Worm (Caenorhabditis elegans) whole organism, L1 larva: ENCODE data around the gene T04H1.5.

Experiments used
- C04F5.9 ChIP-seq: sonication (generic microtip); optimal IDR thresholded peaks from 2 replicates; lab custom pipeline; 2016; ENCODE audit warnings: missing genetic modification characterization, missing compliant biosample characterization
- C34B4.2 ChIP-seq: sonication (generic microtip); optimal IDR thresholded peaks from 2 replicates; lab custom pipeline; 2017; ENCODE audit warnings: mild to moderate bottlenecking, missing genetic modification characterization, missing compliant biosample characterization
- aha-1 ChIP-seq: fragments of 150-350 bp; optimal IDR thresholded peaks from 2 replicates; lab custom pipeline; 2014; ENCODE audit warnings: missing biosample characterization, missing genetic modification characterization
- ama-1 ChIP-seq: fragments of 150-350 bp; optimal IDR thresholded peaks from 2 replicates; lab custom pipeline; 2014
- ceh-8 ChIP-seq: fragments of 200-800 bp; sonication (Bioruptor generic); optimal IDR thresholded peaks from 2 replicates; lab custom pipeline; 2018; ENCODE audit warnings: mild to moderate bottlenecking, missing genetic modification characterization, moderate library complexity, missing compliant biosample characterization
- dsc-1 ChIP-seq: sonication (generic microtip); optimal IDR thresholded peaks from 2 replicates; lab custom pipeline; 2016; ENCODE audit warnings: mild to moderate bottlenecking, missing genetic modification characterization, missing compliant biosample characterization
- efl-1 ChIP-seq, 4 experiments: fragments of 150-350 bp; optimal IDR thresholded peaks in 3 of 4; peaks in 1 of 4; 1 replicate in 1 of 4; 2 replicates in 3 of 4; lab custom pipeline; 2014; ENCODE audit warnings: missing biosample characterization in 2 of 4, missing genetic modification characterization in 2 of 4, missing genetic modification reagents in 2 of 4
- egl-27 ChIP-seq, 2 experiments: fragments of 150-350 bp in 1 of 2; sonication (generic microtip); optimal IDR thresholded peaks; 3 replicates each; lab custom pipeline; 2017 to 2018; ENCODE audit warnings: missing biosample characterization in 2 of 2, missing genetic modification characterization in 2 of 2, missing genetic modification reagents in 2 of 2
- elt-2 ChIP-seq: sonication (generic microtip); optimal IDR thresholded peaks from 2 replicates; lab custom pipeline; 2016; ENCODE audit warnings: missing genetic modification characterization, mild to moderate bottlenecking, inconsistent platforms, missing compliant biosample characterization, missing genetic modification reagents
- elt-3 ChIP-seq, 6 experiments: fragments of 150-350 bp in 1 of 6; sonication (generic microtip); optimal IDR thresholded peaks; 2 replicates each; lab custom pipeline; 2017 to 2018; ENCODE audit warnings: missing biosample characterization in 6 of 6, missing genetic modification characterization in 6 of 6, inconsistent platforms in 1 of 6
- fkh-4 ChIP-seq: sonication (generic microtip); optimal IDR thresholded peaks from 2 replicates; lab custom pipeline; 2016; ENCODE audit warnings: missing compliant biosample characterization, missing genetic modification characterization, borderline replicate concordance
- fos-1 ChIP-seq: fragments of 150-350 bp; optimal IDR thresholded peaks from 2 replicates; lab custom pipeline; 2014; ENCODE audit warnings: missing biosample characterization, missing genetic modification characterization
- hlh-17 ChIP-seq: fragments of 200-800 bp; sonication (Bioruptor generic); optimal IDR thresholded peaks from 2 replicates; lab custom pipeline; 2018; ENCODE audit warnings: missing genetic modification characterization, mild to moderate bottlenecking, missing compliant biosample characterization, moderate library complexity, borderline replicate concordance
- hlh-4 ChIP-seq: sonication (generic microtip); optimal IDR thresholded peaks from 2 replicates; lab custom pipeline; 2016; ENCODE audit warnings: mild to moderate bottlenecking, missing genetic modification characterization, missing compliant biosample characterization
- irx-1 ChIP-seq: sonication (generic microtip); optimal IDR thresholded peaks from 2 replicates; lab custom pipeline; 2016; ENCODE audit warnings: missing genetic modification characterization, missing compliant biosample characterization
- jun-1 ChIP-seq: fragments of 150-350 bp; optimal IDR thresholded peaks from 2 replicates; lab custom pipeline; 2014; ENCODE audit warnings: missing biosample characterization, missing genetic modification reagents, missing genetic modification characterization
- lin-13 ChIP-seq: fragments of 150-350 bp; optimal IDR thresholded peaks from 2 replicates; lab custom pipeline; 2014; ENCODE audit warnings: missing biosample characterization, missing genetic modification reagents, missing genetic modification characterization
- lin-14 ChIP-seq: fragments of 200-800 bp; sonication (Bioruptor generic); optimal IDR thresholded peaks from 2 replicates; lab custom pipeline; 2018; ENCODE audit warnings: mild to moderate bottlenecking, missing genetic modification characterization, moderate library complexity, missing compliant biosample characterization
- lin-15B ChIP-seq: fragments of 150-350 bp; sonication (generic microtip); optimal IDR thresholded peaks from 3 replicates; lab custom pipeline; 2014; ENCODE audit warnings: missing biosample characterization, missing genetic modification characterization
- lsy-2 ChIP-seq, 2 experiments: fragments of 150-350 bp; optimal IDR thresholded peaks; 2 replicates each; lab custom pipeline; 2014; ENCODE audit warnings: missing biosample characterization in 2 of 2, missing genetic modification characterization in 2 of 2
- mep-1 ChIP-seq: fragments of 150-350 bp; optimal IDR thresholded peaks from 2 replicates; lab custom pipeline; 2014; ENCODE audit warnings: missing biosample characterization, missing genetic modification characterization
- nhr-19 ChIP-seq: fragments of 200-800 bp; sonication (Bioruptor generic); conservative IDR thresholded peaks from 2 replicates; pipeline ENCODE4 v1.3.6; 2022; ENCODE audit warnings: missing genetic modification characterization, missing compliant biosample characterization
- nhr-71 ChIP-seq: sonication (generic microtip); optimal IDR thresholded peaks from 2 replicates; lab custom pipeline; 2016; ENCODE audit warnings: mild to moderate bottlenecking, missing genetic modification characterization, moderate library complexity, missing compliant biosample characterization
- nhr-76 ChIP-seq: sonication (generic microtip); optimal IDR thresholded peaks from 2 replicates; lab custom pipeline; 2017; ENCODE audit warnings: missing biosample characterization, missing genetic modification characterization
- nhr-77 ChIP-seq: fragments of 150-350 bp; optimal IDR thresholded peaks from 2 replicates; lab custom pipeline; 2014; ENCODE audit warnings: missing biosample characterization, missing genetic modification characterization
- nhr-85 ChIP-seq: sonication (generic microtip); peaks from one replicate; lab custom pipeline; 2016; ENCODE audit warnings: missing genetic modification characterization, inconsistent platforms, missing compliant biosample characterization
- nhr-90 ChIP-seq: sonication (generic microtip); optimal IDR thresholded peaks from 2 replicates; lab custom pipeline; 2016; ENCODE audit warnings: mild to moderate bottlenecking, missing genetic modification characterization, missing compliant biosample characterization; ENCODE audit not compliant: poor library complexity
- pag-3 ChIP-seq: sonication (generic microtip); optimal IDR thresholded peaks from 2 replicates; lab custom pipeline; 2017; ENCODE audit warnings: missing genetic modification characterization, mild to moderate bottlenecking, missing compliant biosample characterization, antibody characterized with exemption, borderline replicate concordance; ENCODE audit not compliant: insufficient read depth
- pax-3 ChIP-seq: fragments of 200-800 bp; sonication (Bioruptor generic); optimal IDR thresholded peaks from 2 replicates; lab custom pipeline; 2018; ENCODE audit warnings: mild to moderate bottlenecking, missing genetic modification characterization, moderate library complexity, missing compliant biosample characterization
- rnt-1 ChIP-seq: sonication (generic microtip); optimal IDR thresholded peaks from 2 replicates; lab custom pipeline; 2016; ENCODE audit warnings: mild to moderate bottlenecking, missing genetic modification characterization, moderate library complexity, missing compliant biosample characterization
- skn-1 ChIP-seq: fragments of 150-350 bp; optimal IDR thresholded peaks from 2 replicates; lab custom pipeline; 2014; ENCODE audit warnings: missing biosample characterization, missing genetic modification characterization
- snpc-4 ChIP-seq: fragments of 150-350 bp; optimal IDR thresholded peaks from 2 replicates; lab custom pipeline; 2014; ENCODE audit warnings: missing biosample characterization, missing genetic modification characterization
- sup-37 ChIP-seq: fragments of 200-800 bp; sonication (Bioruptor generic); optimal IDR thresholded peaks from 2 replicates; lab custom pipeline; 2018; ENCODE audit warnings: mild to moderate bottlenecking, missing genetic modification characterization, missing compliant biosample characterization
- unc-62 ChIP-seq: fragments of 150-350 bp; optimal IDR thresholded peaks from 2 replicates; lab custom pipeline; 2014; ENCODE audit warnings: missing biosample characterization, missing genetic modification reagents, missing genetic modification characterization
- vab-15 ChIP-seq: sonication (generic microtip); optimal IDR thresholded peaks from 2 replicates; lab custom pipeline; 2017; ENCODE audit warnings: missing genotype, mild to moderate bottlenecking, missing genetic modification characterization, missing compliant biosample characterization
- xbp-1 ChIP-seq: sonication (generic microtip); optimal IDR thresholded peaks from 2 replicates; lab custom pipeline; 2016; ENCODE audit warnings: missing genetic modification characterization, missing compliant biosample characterization
- zip-4 ChIP-seq: fragments of 200-800 bp; sonication (Bioruptor generic); optimal IDR thresholded peaks from 2 replicates; lab custom pipeline; 2018; ENCODE audit warnings: mild to moderate bottlenecking, missing genetic modification characterization, moderate library complexity, missing compliant biosample characterization
- ztf-11 ChIP-seq, 2 experiments: sonication (generic microtip); optimal IDR thresholded peaks; 2 replicates each; lab custom pipeline; 2016 to 2017; ENCODE audit warnings: missing genetic modification characterization in 2 of 2, missing biosample characterization in 1 of 2, missing compliant biosample characterization in 1 of 2

The T04H1.5 gene

DNA sequence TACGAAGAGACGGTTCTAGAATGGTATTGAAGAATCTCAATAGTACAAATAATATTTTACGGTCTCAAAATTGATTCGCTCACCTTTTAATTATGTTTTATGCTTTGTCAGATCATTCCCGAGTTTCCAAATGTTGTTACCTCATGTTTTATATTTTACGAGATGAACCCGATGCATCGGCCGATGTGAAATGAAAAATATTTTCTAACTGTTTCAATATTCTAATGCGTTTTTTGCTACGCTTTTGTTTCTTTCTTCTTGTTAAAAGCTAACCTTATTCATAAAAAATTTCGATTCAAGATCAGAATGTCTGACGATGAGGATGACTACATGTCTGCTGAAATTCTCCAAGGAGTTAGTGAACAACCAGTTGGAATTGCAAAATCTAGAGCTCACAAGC, at the start of gene T04H1.5:
T04H1.5 (plus strand) TSS at position 301 of the 400 bp plus-strand sequence.
- TF ChIP-seq hlh-17 (GFP tag; lab: Kevin White, UChicago) = no peak
- no peak for TF ChIP-seq nhr-19 (GFP tag; lab: Robert Waterston, UW)
- no peak for TF ChIP-seq C04F5.9 (tag; lab: Kevin White, UChicago)
- TF ChIP-seq unc-62 = no peak
- TF ChIP-seq aha-1 (tag; lab: Kevin White, UChicago) = no peak
- no peak for TF ChIP-seq zip-4 (GFP tag; lab: Kevin White, UChicago)
- no peak for TF ChIP-seq nhr-77 (tag; lab: Kevin White, UChicago)
- TF ChIP-seq lsy-2 (tag; optimal IDR thresholded peaks at IDR 0.05; lab: Kevin White, UChicago) = no peak
- no peak for TF ChIP-seq pax-3 (tag; lab: Kevin White, UChicago)
- no peak for TF ChIP-seq fos-1 (tag; lab: Kevin White, UChicago)

DNA sequence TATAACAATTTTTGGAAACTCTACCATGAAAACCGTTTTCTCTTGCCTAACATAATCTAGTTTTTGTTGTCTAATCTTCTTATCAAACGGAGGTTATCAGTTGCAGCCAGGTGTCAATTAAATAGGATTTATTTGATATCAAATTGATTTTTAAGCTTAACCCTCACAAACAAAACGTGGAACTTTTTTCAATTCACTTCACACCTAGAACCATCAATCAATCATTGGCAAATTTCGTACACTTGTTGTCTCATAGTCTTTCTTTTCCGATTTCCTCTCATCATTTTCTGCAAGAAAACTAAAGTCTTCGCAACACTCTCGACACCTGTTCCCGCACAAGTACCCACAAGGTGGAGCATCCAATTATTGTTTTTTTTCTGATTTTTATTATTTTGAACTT, 42.5 kb upstream of the T04H1.5 start:
- TF ChIP-seq elt-2 (tag; lab: Kevin White, UChicago) (peak; percentile 21), jun-1 (tag; lab: Kevin White, UChicago) (no peak), egl-27 (tag; optimal IDR thresholded peaks at IDR 0.05; lab: Kevin White, UChicago) (no peak), ztf-11 (tag; optimal IDR thresholded peaks at IDR 0.05; lab: Kevin White, UChicago) (no peak), nhr-90 (tag; lab: Kevin White, UChicago) (no peak), hlh-4 (tag; lab: Kevin White, UChicago) (no peak), ceh-8 (no peak), rnt-1 (tag; lab: Kevin White, UChicago) (peak; percentile 24), lin-14 (GFP tag; lab: Kevin White, UChicago) (peak; percentile 44), skn-1 (tag; lab: Kevin White, UChicago) (no peak)

ce11 chrV:12209951-12210350, 41.2 kb upstream of the T04H1.5 start:
- TF ChIP-seq aha-1 (tag; lab: Kevin White, UChicago) = no peak
- no peak for TF ChIP-seq pag-3 (tag; lab: Kevin White, UChicago)
- TF ChIP-seq vab-15 (tag; lab: Kevin White, UChicago) = no peak
- TF ChIP-seq hlh-17 (GFP tag; lab: Kevin White, UChicago) = no peak
- TF ChIP-seq, all 84 proteins: peak for 0

ce11 chrV:12211090-12211489, 40.1 kb upstream of the T04H1.5 start:
- TF ChIP-seq efl-1 (optimal IDR thresholded peaks at IDR 0.05; lab: Kevin White, UChicago) (no peak), efl-1 (GFP tag; optimal IDR thresholded peaks at IDR 0.05 in 1 of 2; lab: Kevin White, UChicago) (peak in 1 of 2 experiments; percentile 13), lin-13 (GFP tag; lab: Kevin White, UChicago) (no peak), lin-14 (GFP tag; lab: Kevin White, UChicago) (peak; percentile 82), mep-1 (tag; lab: Kevin White, UChicago) (peak; percentile 3)

ce11 chrV:12213027-12213426, 38.1 kb upstream of the T04H1.5 start, which contains the start of gene vab-8:
TSS of gene vab-8 (plus strand) at chrV:12213327.
- TF ChIP-seq nhr-71 (tag; lab: Kevin White, UChicago) (no peak), efl-1 (optimal IDR thresholded peaks at IDR 0.05; lab: Kevin White, UChicago) (no peak), efl-1 (GFP tag; optimal IDR thresholded peaks at IDR 0.05 in 1 of 2; lab: Kevin White, UChicago) (no peak), sup-37 (GFP tag; lab: Kevin White, UChicago) (no peak), C34B4.2 (tag; lab: Kevin White, UChicago) (no peak), nhr-76 (no peak), elt-3 (tag; optimal IDR thresholded peaks at IDR 0.05; lab: Kevin White, UChicago) (no peak), dsc-1 (tag; lab: Kevin White, UChicago) (no peak), irx-1 (tag; lab: Kevin White, UChicago) (no peak), zip-4 (GFP tag; lab: Kevin White, UChicago) (no peak), ama-1 (lab: Kevin White, UChicago) (no peak), xbp-1 (tag; lab: Kevin White, UChicago) (no peak), fkh-4 (tag; lab: Kevin White, UChicago) (no peak), nhr-85 (tag; lab: Kevin White, UChicago) (no peak), lin-15B (tag; lab: Kevin White, UChicago) (no peak), snpc-4 (tag; lab: Kevin White, UChicago) (no peak)
